Fruit fly (Drosophila melanogaster) whole organism, embryonic: ENCODE data around the gene mRpS31.
A peak's percentile ranks its signal among the peaks of the same experiment; 100 is the strongest.

Source experiments
- Abd-B ChIP-seq: fragments of 200-800 bp; sonication (Bioruptor generic); optimal IDR thresholded peaks from 2 replicates; lab custom pipeline; 2018; ENCODE audit warnings: missing biosample characterization, mild to moderate bottlenecking, missing genetic modification characterization, moderate library complexity
- CG10274 ChIP-seq: fragments of 200-800 bp; sonication (Bioruptor generic); optimal IDR thresholded peaks from 3 replicates; lab custom pipeline; 2017; ENCODE audit warnings: missing biosample characterization, mild to moderate bottlenecking, missing genetic modification characterization
- CG11085 ChIP-seq: fragments of 200-800 bp; sonication (Bioruptor generic); IDR thresholded peaks from 2 replicates; pipeline ENCODE4 v1.3.6; 2022; ENCODE audit warnings: missing biosample characterization, missing genetic modification characterization
- CG11093 ChIP-seq: fragments of 200-800 bp; sonication (Bioruptor generic); IDR thresholded peaks from 3 replicates; pipeline ENCODE4 v1.3.6; 2022; ENCODE audit warnings: missing biosample characterization, missing genetic modification characterization
- CG11456 ChIP-seq: fragments of 200-800 bp; sonication (Bioruptor generic); IDR thresholded peaks from 3 replicates; pipeline ENCODE4 v1.3.6; 2022; ENCODE audit warnings: missing biosample characterization, missing genetic modification characterization
- CG11723 ChIP-seq: fragments of 200-800 bp; sonication (Bioruptor generic); optimal IDR thresholded peaks from 2 replicates; lab custom pipeline; 2017; ENCODE audit warnings: missing biosample characterization, mild to moderate bottlenecking, missing genetic modification characterization
- CG12104 ChIP-seq: fragments of 200-800 bp; sonication (Bioruptor generic); optimal IDR thresholded peaks from 3 replicates; lab custom pipeline; 2016; ENCODE audit warnings: missing biosample characterization, missing genetic modification characterization
- CG12155 ChIP-seq: fragments of 200-800 bp; sonication (Bioruptor generic); optimal IDR thresholded peaks from 3 replicates; lab custom pipeline; 2016; ENCODE audit warnings: missing biosample characterization, missing genetic modification characterization
- CG15011 ChIP-seq: fragments of 200-800 bp; sonication (Bioruptor generic); optimal IDR thresholded peaks from 3 replicates; lab custom pipeline; 2018; ENCODE audit warnings: missing biosample characterization, mild to moderate bottlenecking, missing genetic modification characterization
- CG16779 ChIP-seq: fragments of 200-800 bp; sonication (Bioruptor generic); IDR thresholded peaks from 2 replicates; pipeline ENCODE4 v1.3.6; 2022; ENCODE audit warnings: missing biosample characterization, missing genetic modification characterization
- CG17829 ChIP-seq: fragments of 200-800 bp; optimal IDR thresholded peaks from 2 replicates; lab custom pipeline; 2019; ENCODE audit warnings: missing biosample characterization, mild to moderate bottlenecking, missing genetic modification characterization, moderate library complexity
- CG18262 ChIP-seq: fragments of 200-800 bp; optimal IDR thresholded peaks from 3 replicates; lab custom pipeline; 2019; ENCODE audit warnings: missing biosample characterization, mild to moderate bottlenecking, missing genetic modification characterization, moderate library complexity
- CG31441 ChIP-seq: fragments of 200-800 bp; sonication (Bioruptor generic); IDR thresholded peaks from 2 replicates; pipeline ENCODE4 v1.3.6; 2022; ENCODE audit warnings: missing biosample characterization, missing genetic modification characterization
- CG3995 ChIP-seq: fragments of 200-800 bp; sonication (Bioruptor generic); optimal IDR thresholded peaks from 3 replicates; lab custom pipeline; 2016; ENCODE audit warnings: missing biosample characterization, missing genetic modification characterization
- CG8944 ChIP-seq: fragments of 200-800 bp; sonication (Bioruptor generic); optimal IDR thresholded peaks from 3 replicates; lab custom pipeline; 2016; ENCODE audit warnings: missing biosample characterization, missing genetic modification characterization
- CG9609 ChIP-seq: fragments of 200-800 bp; sonication (Bioruptor generic); optimal IDR thresholded peaks from 3 replicates; lab custom pipeline; 2016; ENCODE audit warnings: missing biosample characterization, missing genetic modification characterization
- CG9817 ChIP-seq: fragments of 200-800 bp; sonication (Bioruptor generic); optimal IDR thresholded peaks from 2 replicates; lab custom pipeline; 2018; ENCODE audit warnings: missing biosample characterization, mild to moderate bottlenecking, missing genetic modification characterization, moderate library complexity
- Dp ChIP-seq: fragments of 200-800 bp; sonication (Bioruptor generic); optimal IDR thresholded peaks from 2 replicates; lab custom pipeline; 2018; ENCODE audit warnings: missing biosample characterization, mild to moderate bottlenecking, missing genetic modification characterization, moderate library complexity
- ERR ChIP-seq: fragments of 200-800 bp; sonication (Bioruptor generic); optimal IDR thresholded peaks from 2 replicates; lab custom pipeline; 2016; ENCODE audit warnings: missing biosample characterization, missing genetic modification characterization
- Ets97D ChIP-seq: fragments of 200-800 bp; sonication (Bioruptor generic); optimal IDR thresholded peaks from 3 replicates; lab custom pipeline; 2016; ENCODE audit warnings: missing biosample characterization, missing genetic modification characterization
- Fer2 ChIP-seq: fragments of 200-800 bp; sonication (Bioruptor generic); optimal IDR thresholded peaks from 2 replicates; lab custom pipeline; 2018; ENCODE audit warnings: missing biosample characterization, mild to moderate bottlenecking, missing genetic modification characterization, moderate library complexity
- Fer3 ChIP-seq: fragments of 200-800 bp; sonication (Bioruptor generic); optimal IDR thresholded peaks from 2 replicates; lab custom pipeline; 2018; ENCODE audit warnings: missing biosample characterization, mild to moderate bottlenecking, missing genetic modification characterization, moderate library complexity
- H15 ChIP-seq: fragments of 200-800 bp; sonication (Bioruptor generic); IDR thresholded peaks from 3 replicates; pipeline ENCODE4 v1.3.6; 2022; ENCODE audit warnings: missing biosample characterization, missing genetic modification characterization
- Hr3 ChIP-seq: fragments of 200-800 bp; sonication (Bioruptor generic); optimal IDR thresholded peaks from 3 replicates; lab custom pipeline; 2016; ENCODE audit warnings: missing biosample characterization, missing genetic modification characterization
- MESR4 ChIP-seq: fragments of 200-800 bp; sonication (Bioruptor generic); optimal IDR thresholded peaks from 2 replicates; lab custom pipeline; 2018; ENCODE audit warnings: missing biosample characterization, mild to moderate bottlenecking, missing genetic modification characterization, moderate library complexity
- Meics ChIP-seq: fragments of 200-800 bp; sonication (Bioruptor generic); optimal IDR thresholded peaks from 2 replicates; lab custom pipeline; 2017; ENCODE audit warnings: missing biosample characterization, mild to moderate bottlenecking, missing genetic modification characterization
- NC2β ChIP-seq: fragments of 200-800 bp; sonication (Bioruptor generic); optimal IDR thresholded peaks from 2 replicates; lab custom pipeline; 2016; ENCODE audit warnings: missing biosample characterization, missing genetic modification characterization
- Nf-YA ChIP-seq: fragments of 200-800 bp; sonication (Bioruptor generic); IDR thresholded peaks from 2 replicates; pipeline ENCODE4 v1.3.6; 2022; ENCODE audit warnings: missing biosample characterization, missing genetic modification characterization
- Ptx1 ChIP-seq: fragments of 200-800 bp; sonication (Bioruptor generic); IDR thresholded peaks from 2 replicates; pipeline ENCODE4 v1.3.6; 2022; ENCODE audit warnings: missing biosample characterization, missing genetic modification characterization
- bbx ChIP-seq: fragments of 200-800 bp; sonication (Bioruptor generic); IDR thresholded peaks from 2 replicates; pipeline ENCODE4 v1.3.6; 2022; ENCODE audit warnings: missing biosample characterization, missing genetic modification characterization; ENCODE audit not compliant: partially characterized antibody
- br ChIP-seq: fragments of >200 bp; optimal IDR thresholded peaks from 2 replicates; lab custom pipeline; 2017
- btn ChIP-seq: fragments of 200-800 bp; sonication (Bioruptor generic); optimal IDR thresholded peaks from 2 replicates; lab custom pipeline; 2016; ENCODE audit warnings: missing biosample characterization, missing genetic modification characterization
- chm ChIP-seq: fragments of 200-800 bp; sonication (Bioruptor generic); IDR thresholded peaks from 2 replicates; pipeline ENCODE4 v1.3.6; 2022; ENCODE audit warnings: missing biosample characterization, missing genetic modification characterization
- insv ChIP-seq, 2 experiments: fragments of 200-800 bp; sonication (Bioruptor generic); optimal IDR thresholded peaks; 3 replicates each; lab custom pipeline; 2016 to 2018; ENCODE audit warnings: missing biosample characterization in 2 of 2, missing genetic modification characterization in 2 of 2
- jing ChIP-seq: fragments of 200-800 bp; sonication (Bioruptor generic); optimal IDR thresholded peaks from 2 replicates; lab custom pipeline; 2018; ENCODE audit warnings: missing biosample characterization, mild to moderate bottlenecking, missing genetic modification characterization
- ken ChIP-seq: fragments of 200-800 bp; sonication (Bioruptor generic); IDR thresholded peaks from 3 replicates; pipeline ENCODE4 v1.3.6; 2022; ENCODE audit warnings: missing biosample characterization, missing genetic modification characterization
- lola ChIP-seq, 3 experiments: fragments of >200 bp in 2 of 3; fragments of 200-800 bp in 1 of 3; sonication (Bioruptor generic) in 1 of 3; optimal IDR thresholded peaks; 2 replicates each; lab custom pipeline; 2017 to 2019; ENCODE audit warnings: missing biosample characterization in 3 of 3, missing genetic modification characterization in 3 of 3, mild to moderate bottlenecking in 1 of 3, moderate library complexity in 1 of 3
- nerfin-1 ChIP-seq: fragments of 200-800 bp; sonication (Bioruptor generic); optimal IDR thresholded peaks from 3 replicates; lab custom pipeline; 2019; ENCODE audit warnings: missing biosample characterization, mild to moderate bottlenecking, missing genetic modification characterization, moderate library complexity
- nom ChIP-seq: fragments of 200-800 bp; sonication (Bioruptor generic); optimal IDR thresholded peaks from 2 replicates; lab custom pipeline; 2017; ENCODE audit warnings: missing biosample characterization, missing genetic modification characterization, mild to moderate bottlenecking, moderate library complexity, missing genetic modification reagents
- oc ChIP-seq: fragments of 200-800 bp; sonication (Bioruptor generic); optimal IDR thresholded peaks from 2 replicates; lab custom pipeline; 2018; ENCODE audit warnings: missing biosample characterization, mild to moderate bottlenecking, missing genetic modification characterization, moderate library complexity
- pfk ChIP-seq: fragments of 200-800 bp; sonication (Bioruptor generic); optimal IDR thresholded peaks from 2 replicates; lab custom pipeline; 2018; ENCODE audit warnings: missing biosample characterization, mild to moderate bottlenecking, missing genetic modification characterization, moderate library complexity
- pnt ChIP-seq: fragments of 200-800 bp; sonication (Bioruptor generic); optimal IDR thresholded peaks from 3 replicates; lab custom pipeline; 2016; ENCODE audit warnings: missing biosample characterization, missing genetic modification characterization
- pzg ChIP-seq: fragments of 200-800 bp; sonication (Bioruptor generic); optimal IDR thresholded peaks from 3 replicates; lab custom pipeline; 2018; ENCODE audit warnings: missing biosample characterization, mild to moderate bottlenecking, missing genetic modification characterization, moderate library complexity
- sens ChIP-seq: fragments of 200-800 bp; sonication (Bioruptor generic); peaks from one replicate; lab custom pipeline; 2016; ENCODE audit warnings: missing biosample characterization, missing genetic modification characterization
- sisA ChIP-seq: fragments of 200-800 bp; sonication (Bioruptor generic); IDR thresholded peaks from 2 replicates; pipeline ENCODE4 v1.3.6; 2022; ENCODE audit warnings: missing biosample characterization, missing genetic modification characterization
- tgo ChIP-seq: fragments of 200-800 bp; sonication (Bioruptor generic); IDR thresholded peaks from 3 replicates; pipeline ENCODE4 v1.3.6; 2022; ENCODE audit warnings: missing biosample characterization, missing genetic modification characterization
- tup ChIP-seq: fragments of 200-800 bp; sonication (Bioruptor generic); optimal IDR thresholded peaks from 2 replicates; lab custom pipeline; 2016; ENCODE audit warnings: missing biosample characterization, mild to moderate bottlenecking, missing genetic modification characterization, moderate library complexity
- usp ChIP-seq: fragments of >200 bp; optimal IDR thresholded peaks from 2 replicates; lab custom pipeline; 2017; ENCODE audit warnings: missing biosample characterization, missing genetic modification characterization
- zfh2 ChIP-seq: fragments of 200-800 bp; sonication (Bioruptor generic); optimal IDR thresholded peaks from 2 replicates; lab custom pipeline; 2016; ENCODE audit warnings: missing biosample characterization, missing genetic modification characterization

mRpS31 gene

DNA sequence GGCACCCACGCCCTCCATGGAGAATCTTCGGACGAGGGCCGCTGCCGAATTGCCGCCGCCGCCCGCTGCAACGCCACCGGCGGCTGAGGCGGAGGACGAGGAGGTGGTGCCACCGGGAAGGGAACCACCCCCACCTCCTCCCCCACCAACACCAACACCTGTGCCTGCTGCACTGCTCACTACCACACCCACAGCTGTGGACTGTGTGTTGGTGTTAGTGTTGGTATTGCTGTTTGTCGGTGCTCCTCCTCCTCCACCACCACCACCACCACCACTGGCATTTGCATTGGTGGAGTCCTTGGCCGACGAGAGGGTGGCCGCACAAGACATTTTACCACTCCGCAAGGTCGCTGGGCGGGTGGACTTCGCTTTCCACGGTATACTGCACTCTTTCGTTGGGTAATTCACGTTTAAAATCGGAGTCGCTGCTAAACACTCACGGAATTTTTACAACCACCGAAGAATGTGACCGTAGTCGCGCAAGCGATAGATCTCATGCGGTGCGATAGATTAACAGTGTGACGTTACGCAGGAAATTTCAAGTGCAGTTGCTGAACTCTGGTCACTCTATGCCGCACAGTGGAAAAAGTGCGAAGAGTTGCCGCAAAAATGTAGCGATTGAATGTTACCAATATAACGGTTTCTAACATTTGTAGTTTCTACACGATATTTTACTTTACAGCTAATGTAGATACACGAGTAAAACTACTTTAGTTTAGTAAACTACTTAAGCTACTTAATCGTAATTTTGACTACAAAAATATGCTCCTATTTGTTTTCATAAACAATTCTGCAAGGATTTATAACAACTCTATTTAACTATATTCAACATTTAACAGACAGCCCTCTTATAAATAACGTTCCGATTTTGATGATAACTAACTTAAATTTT lies 6.6 kb downstream of the mRpS31 start, which contains the start of gene mib1 (continued):
- TF ChIP-seq CG16779 (GFP tag; lab: Robert Waterston, UW) (no peak), sisA (no peak), Meics (peak; percentile 13), CG9609 (GFP tag; lab: Kevin White, UChicago) (peak; percentile 40), CG11456 (GFP tag; lab: Robert Waterston, UW) (peak; percentile 63; the same call in 2 of the 3 replicates), br (lab: Kevin White, UChicago) (no peak), tup (no peak), Ets97D (peak; percentile 88), CG18262 (tag; lab: Kevin White, UChicago) (no peak), Fer2 (tag; lab: Kevin White, UChicago) (no peak), lola (GFP tag; optimal IDR thresholded peaks at IDR 0.05; lab: Kevin White, UChicago) (peak in 1 of 3 experiments; percentile 28), zfh2 (GFP tag; lab: Kevin White, UChicago) (peak; percentile 32), usp (GFP tag; lab: Kevin White, UChicago) (no peak), Fer3 (tag; lab: Kevin White, UChicago) (no peak), nom (GFP tag; lab: Kevin White, UChicago) (peak; percentile 76), ken (GFP tag; lab: Robert Waterston, UW) (peak; percentile 35; the same call in 2 of the 3 replicates), CG11085 (no peak), Nf-YA (GFP tag; lab: Robert Waterston, UW) (no peak; the same call in 1 of the 2 replicates), CG12155 (GFP tag; lab: Kevin White, UChicago) (no peak), insv (GFP tag; optimal IDR thresholded peaks at IDR 0.05; lab: Kevin White, UChicago) (peak in 1 of 2 experiments; percentile 19), Hr3 (GFP tag; lab: Kevin White, UChicago) (no peak), jing (GFP tag; lab: Kevin White, UChicago) (no peak), CG12104 (GFP tag; lab: Kevin White, UChicago) (no peak), ERR (GFP tag; lab: Kevin White, UChicago) (no peak), CG9817 (tag; lab: Kevin White, UChicago) (peak; percentile 38), pnt (no peak), MESR4 (peak; percentile 99), pfk (GFP tag; lab: Kevin White, UChicago) (no peak), CG11093 (GFP tag; lab: Robert Waterston, UW) (no peak), Dp (peak; percentile 50), CG3995 (GFP tag; lab: Kevin White, UChicago) (peak; percentile 53), tgo (GFP tag; lab: Robert Waterston, UW) (no peak), H15 (0 out of 3 replicates have a peak, but pooled peaks have one; percentile 8), btn (GFP tag; lab: Kevin White, UChicago) (no peak), chm (GFP tag; lab: Robert Waterston, UW) (peak; percentile 68; the same call in 1 of the 2 replicates), nerfin-1 (tag; lab: Kevin White, UChicago) (peak; percentile 100), Ptx1 (GFP tag; lab: Robert Waterston, UW) (peak; percentile 26; the same call in 1 of the 2 replicates), CG11723 (GFP tag; lab: Kevin White, UChicago) (no peak), CG8944 (GFP tag; lab: Kevin White, UChicago) (no peak), CG31441 (GFP tag; lab: Robert Waterston, UW) (peak; percentile 23; the same call in 1 of the 2 replicates), Abd-B (GFP tag; lab: Kevin White, UChicago) (peak; percentile 78), pzg (GFP tag; lab: Kevin White, UChicago) (peak; percentile 99), oc (tag; lab: Kevin White, UChicago) (peak; percentile 67), CG15011 (no peak), CG17829 (tag; lab: Kevin White, UChicago) (peak; percentile 38), NC2β (GFP tag; lab: Kevin White, UChicago) (no peak), CG10274 (GFP tag; lab: Kevin White, UChicago) (no peak), bbx (GFP tag; lab: Robert Waterston, UW) (peak; percentile 95), sens (GFP tag; lab: Kevin White, UChicago) (peak; percentile 82)
